Worm (Caenorhabditis elegans) whole organism, late embryonic: ENCODE results near the gene cytb-5.1.

Experiments
- C08G9.2 ChIP-seq: sonication (generic microtip); optimal IDR thresholded peaks from 2 replicates; lab custom pipeline; 2016; ENCODE audit warnings: mild to moderate bottlenecking, missing genetic modification characterization, moderate library complexity, missing compliant biosample characterization
- F13H6.1 ChIP-seq: sonication (generic microtip); optimal IDR thresholded peaks from 2 replicates; lab custom pipeline; 2016; ENCODE audit warnings: missing genetic modification characterization, missing compliant biosample characterization
- K09A11.1 ChIP-seq: sonication (generic microtip); optimal IDR thresholded peaks from 2 replicates; lab custom pipeline; 2017; ENCODE audit warnings: antibody characterized with exemption, mild to moderate bottlenecking, missing genetic modification characterization, missing compliant biosample characterization; ENCODE audit not compliant: insufficient read depth
- ahr-1 ChIP-seq: sonication (generic microtip); optimal IDR thresholded peaks from 2 replicates; lab custom pipeline; 2016; ENCODE audit warnings: missing genetic modification characterization, missing compliant biosample characterization
- ama-1 ChIP-seq: fragments of 150-350 bp; optimal IDR thresholded peaks from 2 replicates; lab custom pipeline; 2014
- ceh-14 ChIP-seq: sonication (generic microtip); optimal IDR thresholded peaks from 2 replicates; lab custom pipeline; 2016; ENCODE audit warnings: missing genotype, missing genetic modification characterization, missing compliant biosample characterization
- ceh-2 ChIP-seq: sonication (generic microtip); optimal IDR thresholded peaks from 2 replicates; lab custom pipeline; 2016; ENCODE audit warnings: missing genotype, missing genetic modification characterization, missing compliant biosample characterization
- ceh-24 ChIP-seq: sonication (generic microtip); optimal IDR thresholded peaks from 2 replicates; lab custom pipeline; 2016; ENCODE audit warnings: mild to moderate bottlenecking, missing genetic modification characterization, missing compliant biosample characterization
- ceh-30 ChIP-seq: fragments of 150-350 bp; optimal IDR thresholded peaks from 2 replicates; lab custom pipeline; 2014; ENCODE audit warnings: missing biosample characterization, missing genetic modification characterization
- ceh-31 ChIP-seq: sonication (generic microtip); optimal IDR thresholded peaks from 2 replicates; lab custom pipeline; 2016; ENCODE audit warnings: missing genetic modification characterization, missing compliant biosample characterization
- ceh-34 ChIP-seq: sonication (generic microtip); optimal IDR thresholded peaks from 2 replicates; lab custom pipeline; 2016; ENCODE audit warnings: mild to moderate bottlenecking, missing genetic modification characterization, missing compliant biosample characterization
- ceh-48 ChIP-seq: sonication (generic microtip); optimal IDR thresholded peaks from 2 replicates; lab custom pipeline; 2016; ENCODE audit warnings: missing genetic modification characterization, inconsistent platforms, missing compliant biosample characterization
- ceh-6 ChIP-seq: fragments of 200-800 bp; sonication (Bioruptor generic); optimal IDR thresholded peaks from 2 replicates; lab custom pipeline; 2018; ENCODE audit warnings: mild to moderate bottlenecking, missing genetic modification characterization, missing compliant biosample characterization
- dmd-4 ChIP-seq: sonication (generic microtip); optimal IDR thresholded peaks from 2 replicates; lab custom pipeline; 2016; ENCODE audit warnings: borderline replicate concordance, missing genetic modification characterization, missing compliant biosample characterization
- dve-1 ChIP-seq: sonication (generic microtip); optimal IDR thresholded peaks from 2 replicates; lab custom pipeline; 2017; ENCODE audit warnings: antibody characterized with exemption, mild to moderate bottlenecking, missing genetic modification characterization, missing compliant biosample characterization
- elt-2 ChIP-seq: sonication (generic microtip); optimal IDR thresholded peaks from 2 replicates; lab custom pipeline; 2016; ENCODE audit warnings: missing genetic modification reagents, missing genetic modification characterization, missing compliant biosample characterization
- ets-4 ChIP-seq: sonication (generic microtip); optimal IDR thresholded peaks from 2 replicates; lab custom pipeline; 2016; ENCODE audit warnings: missing genetic modification characterization, missing compliant biosample characterization
- eyg-1 ChIP-seq: sonication (generic microtip); optimal IDR thresholded peaks from 2 replicates; lab custom pipeline; 2016; ENCODE audit warnings: missing genotype, missing genetic modification characterization, missing compliant biosample characterization
- fax-1 ChIP-seq: sonication (generic microtip); optimal IDR thresholded peaks from 2 replicates; lab custom pipeline; 2016; ENCODE audit warnings: missing genotype, missing genetic modification characterization, missing compliant biosample characterization
- fkh-10 ChIP-seq: fragments of 150-350 bp; optimal IDR thresholded peaks from 2 replicates; lab custom pipeline; 2014; ENCODE audit warnings: missing biosample characterization, missing genetic modification reagents, missing genetic modification characterization
- hlh-13 ChIP-seq: fragments of 200-800 bp; sonication (Bioruptor generic); optimal IDR thresholded peaks from 2 replicates; lab custom pipeline; 2018; ENCODE audit warnings: mild to moderate bottlenecking, missing genetic modification characterization, missing compliant biosample characterization
- lim-6 ChIP-seq: sonication (generic microtip); optimal IDR thresholded peaks from 2 replicates; lab custom pipeline; 2016; ENCODE audit warnings: missing genetic modification characterization, missing compliant biosample characterization
- nhr-11 ChIP-seq: fragments of 150-350 bp; optimal IDR thresholded peaks from 2 replicates; lab custom pipeline; 2014; ENCODE audit warnings: missing biosample characterization, missing genetic modification characterization
- nhr-232 ChIP-seq: sonication (generic microtip); optimal IDR thresholded peaks from 2 replicates; lab custom pipeline; 2016; ENCODE audit warnings: missing genetic modification characterization, missing compliant biosample characterization
- pag-3 ChIP-seq: sonication (generic microtip); optimal IDR thresholded peaks from 2 replicates; lab custom pipeline; 2016; ENCODE audit warnings: missing compliant biosample characterization, missing genetic modification characterization, borderline replicate concordance
- pat-9 ChIP-seq: fragments of 200-800 bp; sonication (Bioruptor generic); optimal IDR thresholded peaks from 2 replicates; lab custom pipeline; 2018; ENCODE audit warnings: mild to moderate bottlenecking, missing genetic modification characterization, moderate library complexity, missing compliant biosample characterization
- pha-2 ChIP-seq: sonication (generic microtip); optimal IDR thresholded peaks from 2 replicates; lab custom pipeline; 2017; ENCODE audit warnings: mild to moderate bottlenecking, missing genetic modification characterization, missing compliant biosample characterization
- pha-4 ChIP-seq: fragments of 150-350 bp; optimal IDR thresholded peaks from 2 replicates; lab custom pipeline; 2018; ENCODE audit warnings: missing biosample characterization, missing genetic modification reagents, missing genetic modification characterization
- pqm-1 ChIP-seq: sonication (generic microtip); optimal IDR thresholded peaks from 2 replicates; lab custom pipeline; 2016; ENCODE audit warnings: missing genetic modification characterization, missing compliant biosample characterization
- pros-1 ChIP-seq: fragments of 150-350 bp; optimal IDR thresholded peaks from 2 replicates; lab custom pipeline; 2014; ENCODE audit warnings: missing biosample characterization, missing genetic modification reagents, missing genetic modification characterization
- rnt-1 ChIP-seq: sonication (generic microtip); optimal IDR thresholded peaks from 2 replicates; lab custom pipeline; 2016; ENCODE audit warnings: missing genetic modification characterization, missing compliant biosample characterization
- sox-4 ChIP-seq: sonication (generic microtip); optimal IDR thresholded peaks from 2 replicates; lab custom pipeline; 2017; ENCODE audit warnings: mild to moderate bottlenecking, missing genetic modification characterization, inconsistent platforms, missing compliant biosample characterization
- syd-9 ChIP-seq: sonication (generic microtip); optimal IDR thresholded peaks from 2 replicates; lab custom pipeline; 2016; ENCODE audit warnings: mild to moderate bottlenecking, missing genetic modification characterization, moderate library complexity, missing compliant biosample characterization
- ttx-3 ChIP-seq: sonication (generic microtip); optimal IDR thresholded peaks from 2 replicates; lab custom pipeline; 2016; ENCODE audit warnings: missing genetic modification reagents, missing genetic modification characterization, missing compliant biosample characterization
- unc-42 ChIP-seq: sonication (generic microtip); optimal IDR thresholded peaks from 2 replicates; lab custom pipeline; 2016; ENCODE audit warnings: missing genotype, missing genetic modification characterization, missing compliant biosample characterization
- zip-5 ChIP-seq: sonication (generic microtip); optimal IDR thresholded peaks from 2 replicates; lab custom pipeline; 2016; ENCODE audit warnings: missing genetic modification characterization, missing compliant biosample characterization
- ztf-16 ChIP-seq: sonication (generic microtip); optimal IDR thresholded peaks from 2 replicates; lab custom pipeline; 2017; ENCODE audit warnings: missing genetic modification characterization, missing compliant biosample characterization

The cytb-5.1 gene

ce11 chrX:14000198-14000748, 1.5 kb upstream of the cytb-5.1 start:
- no peak for TF ChIP-seq sox-4 (tag; lab: Kevin White, UChicago)
- no peak for TF ChIP-seq ceh-24
- TF ChIP-seq eyg-1 (tag; lab: Kevin White, UChicago), result no peak
- TF ChIP-seq ahr-1 (tag; lab: Kevin White, UChicago), result no peak
- no peak for TF ChIP-seq zip-5 (tag; lab: Kevin White, UChicago)
- TF ChIP-seq pha-2 (tag; lab: Kevin White, UChicago), result no peak
- TF ChIP-seq unc-42 (tag; lab: Kevin White, UChicago), result no peak
- no peak for TF ChIP-seq pat-9
- no peak for TF ChIP-seq pros-1
- TF ChIP-seq nhr-11 (tag; lab: Kevin White, UChicago), result no peak
- TF ChIP-seq ceh-31, result no peak
- TF ChIP-seq ceh-14, result no peak

ce11 chrX:14002739-14003138, 1.0 kb downstream of the cytb-5.1 start:
- TF ChIP-seq lim-6 (tag; lab: Kevin White, UChicago) (no peak), ceh-48 (no peak), pqm-1 (tag; lab: Kevin White, UChicago) (no peak)

DNA sequence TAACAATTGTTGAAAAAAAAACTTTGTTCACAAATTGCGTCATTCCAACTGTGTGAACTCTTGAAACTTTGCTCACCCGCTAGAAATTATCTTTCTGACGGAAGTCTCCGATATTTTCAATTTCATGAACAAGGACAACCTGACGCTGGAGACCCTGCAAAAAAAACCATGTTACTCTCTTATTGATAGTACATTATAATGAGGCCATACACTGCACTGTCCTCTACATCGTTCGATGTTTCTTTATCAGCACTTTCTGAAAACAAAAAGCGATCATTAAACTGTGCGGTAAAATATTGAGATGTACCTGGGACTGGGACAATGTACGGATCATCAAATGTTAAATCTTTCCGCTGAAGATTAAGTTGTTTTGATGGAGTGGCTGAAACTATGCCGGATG, 1.8 kb downstream of the cytb-5.1 start:
- TF ChIP-seq rnt-1 (tag; lab: Kevin White, UChicago) (no peak), ceh-14 (no peak), dve-1 (tag; lab: Kevin White, UChicago) (no peak), lim-6 (tag; lab: Kevin White, UChicago) (no peak), hlh-13 (GFP tag; lab: Kevin White, UChicago) (no peak), ztf-16 (tag; lab: Kevin White, UChicago) (no peak), fkh-10 (no peak), nhr-11 (tag; lab: Kevin White, UChicago) (no peak), ceh-24 (no peak), fax-1 (tag; lab: Kevin White, UChicago) (no peak), dmd-4 (tag; lab: Kevin White, UChicago) (no peak), elt-2 (tag; lab: Kevin White, UChicago) (no peak), ceh-2 (tag; lab: Kevin White, UChicago) (no peak), ama-1 (lab: Kevin White, UChicago) (no peak), unc-42 (tag; lab: Kevin White, UChicago) (no peak), pros-1 (no peak)

ce11 chrX:14008130-14008529, 6.4 kb downstream of the cytb-5.1 start:
- TF ChIP-seq hlh-13 (GFP tag; lab: Kevin White, UChicago) (no peak), ttx-3 (tag; lab: Kevin White, UChicago) (no peak), lim-6 (tag; lab: Kevin White, UChicago) (no peak), pat-9 (no peak), ets-4 (tag; lab: Kevin White, UChicago) (no peak), pqm-1 (tag; lab: Kevin White, UChicago) (no peak), C08G9.2 (no peak), pha-2 (tag; lab: Kevin White, UChicago) (no peak), pag-3 (tag; lab: Kevin White, UChicago) (no peak), nhr-232 (no peak), elt-2 (tag; lab: Kevin White, UChicago) (no peak), ceh-34 (no peak), ceh-6 (GFP tag; lab: Kevin White, UChicago) (no peak), ceh-30 (no peak), F13H6.1 (tag; lab: Kevin White, UChicago) (no peak), pha-4 (tag; lab: Kevin White, UChicago) (no peak), K09A11.1 (tag; lab: Kevin White, UChicago) (no peak), syd-9 (tag; lab: Kevin White, UChicago) (no peak)
